Worm (Caenorhabditis elegans) whole organism, young adult: ENCODE results near the gene npr-36.

Source experiments
- B0261.1 ChIP-seq: sonication (generic microtip); optimal IDR thresholded peaks from 2 replicates; lab custom pipeline; 2016; ENCODE audit warnings: mild to moderate bottlenecking, missing genetic modification characterization, moderate library complexity, missing compliant biosample characterization
- F49E8.2 ChIP-seq: sonication (generic microtip); optimal IDR thresholded peaks from 3 replicates; lab custom pipeline; 2017; ENCODE audit warnings: missing genetic modification characterization, mild to moderate bottlenecking, missing compliant biosample characterization, antibody characterized with exemption, moderate library complexity; ENCODE audit not compliant: insufficient read depth
- tbx-9 ChIP-seq: sonication (generic microtip); optimal IDR thresholded peaks from 2 replicates; lab custom pipeline; 2016; ENCODE audit warnings: borderline replicate concordance, missing genetic modification characterization, inconsistent platforms, missing compliant biosample characterization

ce11 chrX:17352098-17352497 is 7.5 kb upstream of the npr-36 start:
- no peak for TF ChIP-seq tbx-9 (tag; lab: Kevin White, UChicago)
- TF ChIP-seq B0261.1 (tag; lab: Kevin White, UChicago), result no peak
- no peak for TF ChIP-seq F49E8.2 (tag; lab: Kevin White, UChicago)
